Fruit fly (Drosophila melanogaster): ENCODE data around the gene Ubc4.
A peak's percentile ranks its signal among the peaks of the same experiment; 100 is the strongest.

Gene Ubc4

DNA sequence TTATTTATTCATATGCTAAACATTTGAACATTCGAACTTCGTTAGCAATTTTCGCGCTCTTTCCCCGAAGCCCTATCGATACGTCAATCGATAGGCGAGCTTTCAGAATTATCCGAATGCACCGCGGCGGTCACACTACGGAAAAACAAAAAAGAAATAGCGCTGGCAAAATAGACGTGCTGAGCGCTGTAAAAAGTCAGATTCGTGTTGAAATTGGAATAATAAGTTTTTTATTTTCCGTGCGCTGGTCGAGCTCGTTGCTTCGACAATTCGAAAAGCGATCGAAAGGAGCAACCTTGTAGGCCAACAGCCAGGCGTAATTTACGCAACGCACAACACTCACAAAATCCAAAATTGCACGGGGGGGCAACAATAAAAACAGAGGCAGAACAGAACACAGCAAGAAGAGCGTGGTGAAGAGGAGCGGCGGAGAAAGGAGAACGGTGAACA, at the start of gene Ubc4:
Gene Ubc4 (plus strand): TSS at position 144 of the 450 bp plus-strand sequence.
- TF ChIP-seq D1 (tag; optimal IDR thresholded peaks at IDR 0.05): no peak
- TF ChIP-seq CG32121 (GFP tag; IDR thresholded peaks at IDR 0.05): 0 out of 2 replicates have a peak, but pooled peaks have one; percentile 9
- peak; percentile 8 for TF ChIP-seq Snoo (tag; optimal IDR thresholded peaks at IDR 0.05)
- TF ChIP-seq Pif1B (GFP tag; optimal IDR thresholded peaks at IDR 0.05): no peak
- TF ChIP-seq gl (tag; optimal IDR thresholded peaks at IDR 0.05): peak; percentile 40
- TF ChIP-seq CG15710 (tag; optimal IDR thresholded peaks at IDR 0.05): peak; percentile 7
- peak; percentile 26 for TF ChIP-seq EcR (GFP tag; optimal IDR thresholded peaks at IDR 0.05)
- peak; percentile 2 for TF ChIP-seq CG8159 (tag; optimal IDR thresholded peaks at IDR 0.05)
- peak; percentile 39 for TF ChIP-seq Ets98B (GFP tag; IDR thresholded peaks at IDR 0.05)
- TF ChIP-seq CG4496 (GFP tag; IDR thresholded peaks at IDR 0.05): peak; percentile 12; the same call in 1 of the 3 replicates
- TF ChIP-seq CG17806 (tag; optimal IDR thresholded peaks at IDR 0.05): peak; percentile 8

DNA sequence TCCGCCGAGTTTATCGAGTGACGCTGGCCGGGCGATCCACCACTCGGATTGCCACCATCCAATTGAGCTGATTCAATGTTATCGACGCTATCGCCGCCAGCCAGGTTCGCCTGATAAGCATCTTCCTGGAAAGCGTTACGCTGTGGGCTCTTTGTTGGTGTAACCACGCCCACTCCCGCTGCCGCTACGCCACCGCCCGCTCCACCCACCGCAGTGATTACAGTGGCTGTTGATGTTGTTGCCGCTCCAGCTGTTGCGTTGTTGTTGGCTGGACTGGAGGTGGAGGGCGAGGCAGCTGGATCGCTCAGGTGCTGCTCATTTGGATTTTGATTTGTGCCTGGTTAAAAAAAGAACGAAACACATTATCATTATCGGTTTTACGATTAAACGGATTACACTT, 26.8 kb upstream of the Ubc4 start:
- TF ChIP-seq CG13204 (GFP tag; optimal IDR thresholded peaks at IDR 0.05) (peak; percentile 10), rn (GFP tag; IDR thresholded peaks at IDR 0.05) (no peak), Ets98B (GFP tag; IDR thresholded peaks at IDR 0.05) (no peak), CG14655 (GFP tag; optimal IDR thresholded peaks at IDR 0.05) (no peak), CG32121 (GFP tag; IDR thresholded peaks at IDR 0.05) (no peak), CG17806 (tag; optimal IDR thresholded peaks at IDR 0.05) (no peak), Pif1A (GFP tag; optimal IDR thresholded peaks at IDR 0.05) (no peak)

DNA sequence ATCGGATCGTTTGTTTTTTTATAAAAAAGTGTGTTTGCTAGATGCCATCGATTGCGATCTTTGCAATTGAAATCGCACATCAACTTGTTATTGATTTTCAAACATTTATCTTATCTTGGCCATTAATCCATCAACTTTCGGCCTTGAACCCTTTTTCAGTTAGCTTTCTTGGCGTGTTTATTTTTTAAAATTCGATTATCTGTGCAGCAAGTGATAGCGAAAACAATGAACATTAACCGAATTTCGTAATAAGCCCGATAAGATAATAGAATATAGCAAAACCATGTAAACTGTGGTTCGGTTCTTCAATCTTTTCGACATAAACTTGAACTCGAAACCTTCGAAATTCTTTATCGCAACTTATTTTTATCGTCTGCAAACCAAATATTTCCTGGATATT, 23.8 kb upstream of the Ubc4 start:
- TF ChIP-seq CG9948 (tag; optimal IDR thresholded peaks at IDR 0.05): no peak
- TF ChIP-seq Pif1A (GFP tag; optimal IDR thresholded peaks at IDR 0.05): no peak
- no peak for TF ChIP-seq CG10348 (GFP tag; IDR thresholded peaks at IDR 0.05)
- TF ChIP-seq gl (tag; optimal IDR thresholded peaks at IDR 0.05): no peak
- no peak for TF ChIP-seq Ets98B (GFP tag; IDR thresholded peaks at IDR 0.05)
- no peak for TF ChIP-seq fd96Ca (GFP tag; IDR thresholded peaks at IDR 0.05)
- TF ChIP-seq CG15710 (tag; optimal IDR thresholded peaks at IDR 0.05): no peak
- no peak for TF ChIP-seq CG17806 (tag; optimal IDR thresholded peaks at IDR 0.05)
- TF ChIP-seq rn (GFP tag; IDR thresholded peaks at IDR 0.05): no peak
- TF ChIP-seq CG12605 (GFP tag; IDR thresholded peaks at IDR 0.05): no peak
- no peak for TF ChIP-seq CG8301 (tag; optimal IDR thresholded peaks at IDR 0.05)
- no peak for TF ChIP-seq CG14655 (GFP tag; optimal IDR thresholded peaks at IDR 0.05)
- no peak for TF ChIP-seq Pif1B (GFP tag; optimal IDR thresholded peaks at IDR 0.05)
- TF ChIP-seq CG34367 (tag; optimal IDR thresholded peaks at IDR 0.05): no peak

DNA sequence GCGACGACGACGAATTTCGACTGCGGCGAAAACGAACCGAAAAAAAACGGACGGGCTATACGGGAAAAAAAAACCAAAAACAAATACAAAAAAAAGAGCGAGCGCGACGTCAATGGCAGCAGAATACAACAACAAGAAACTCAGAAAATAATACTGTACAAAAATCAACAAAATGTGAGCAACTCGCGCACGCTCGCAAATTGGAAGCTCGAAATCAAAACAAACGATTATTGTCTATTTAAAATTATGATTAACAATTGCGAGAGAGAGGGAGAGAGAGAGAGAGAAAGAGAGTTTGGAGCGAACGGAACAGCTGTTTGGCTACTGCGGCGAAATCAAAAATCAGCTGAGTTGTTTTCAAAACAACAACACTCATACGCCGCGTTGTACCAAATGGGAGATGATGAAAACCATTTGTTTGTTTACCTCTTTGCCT, 22.6 kb upstream of the Ubc4 start:
- peak; percentile 79 for TF ChIP-seq Ets98B (GFP tag; IDR thresholded peaks at IDR 0.05)
- no peak; the same call in 1 of the 3 replicates for TF ChIP-seq fd96Ca (GFP tag; IDR thresholded peaks at IDR 0.05)
- TF ChIP-seq CG9948 (tag; optimal IDR thresholded peaks at IDR 0.05): no peak
- TF ChIP-seq Snoo (tag; optimal IDR thresholded peaks at IDR 0.05): peak; percentile 84
- TF ChIP-seq CG34367 (tag; optimal IDR thresholded peaks at IDR 0.05): no peak
- peak; percentile 88 for TF ChIP-seq CG4496 (GFP tag; IDR thresholded peaks at IDR 0.05)
- TF ChIP-seq rn (GFP tag; IDR thresholded peaks at IDR 0.05): 0 out of 2 replicates have a peak, but pooled peaks have one; percentile 14
- TF ChIP-seq EcR (GFP tag; optimal IDR thresholded peaks at IDR 0.05): no peak
- no peak for TF ChIP-seq CG17806 (tag; optimal IDR thresholded peaks at IDR 0.05)
- peak; percentile 66 for TF ChIP-seq Pif1A (GFP tag; optimal IDR thresholded peaks at IDR 0.05)
- TF ChIP-seq CG13204 (GFP tag; optimal IDR thresholded peaks at IDR 0.05): no peak
- TF ChIP-seq CG8159 (tag; optimal IDR thresholded peaks at IDR 0.05): no peak
- TF ChIP-seq CG8301 (tag; optimal IDR thresholded peaks at IDR 0.05): no peak
- no peak for TF ChIP-seq CG15710 (tag; optimal IDR thresholded peaks at IDR 0.05)
- no peak for TF ChIP-seq D1 (tag; optimal IDR thresholded peaks at IDR 0.05)
- TF ChIP-seq CG32121 (GFP tag; IDR thresholded peaks at IDR 0.05): peak; percentile 73
- TF ChIP-seq gl (tag; optimal IDR thresholded peaks at IDR 0.05): no peak
- no peak for TF ChIP-seq CG10348 (GFP tag; IDR thresholded peaks at IDR 0.05)
- peak; percentile 55 for TF ChIP-seq CG14655 (GFP tag; optimal IDR thresholded peaks at IDR 0.05)
- TF ChIP-seq Pif1B (GFP tag; optimal IDR thresholded peaks at IDR 0.05): peak; percentile 17
- TF ChIP-seq CG12605 (GFP tag; IDR thresholded peaks at IDR 0.05): peak; percentile 91

DNA sequence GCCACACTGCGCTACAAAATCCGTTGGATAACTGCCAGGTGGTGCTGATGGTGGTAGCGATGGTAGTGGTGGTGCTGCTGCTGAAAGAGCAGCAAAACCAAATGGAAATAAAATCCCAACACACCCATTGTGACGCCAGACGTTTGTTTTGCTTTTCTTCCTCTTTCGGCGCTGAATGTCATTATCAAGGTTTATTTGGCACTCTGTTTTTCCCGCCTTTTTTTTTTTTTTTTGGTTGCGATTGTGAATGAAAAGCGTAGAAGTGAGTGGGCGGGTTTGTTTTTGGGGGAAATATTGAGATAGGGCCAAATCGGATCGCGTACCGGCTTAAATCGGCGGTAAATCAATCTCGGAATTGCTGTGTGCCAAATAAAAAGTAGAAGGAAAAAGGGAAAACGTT, 20.9 kb upstream of the Ubc4 start:
- TF ChIP-seq fd96Ca (GFP tag; IDR thresholded peaks at IDR 0.05) (no peak), CG8159 (tag; optimal IDR thresholded peaks at IDR 0.05) (no peak), D1 (tag; optimal IDR thresholded peaks at IDR 0.05) (no peak), CG10348 (GFP tag; IDR thresholded peaks at IDR 0.05) (no peak), CG4496 (GFP tag; IDR thresholded peaks at IDR 0.05) (no peak), CG17806 (tag; optimal IDR thresholded peaks at IDR 0.05) (no peak), Pif1A (GFP tag; optimal IDR thresholded peaks at IDR 0.05) (no peak), Ets98B (GFP tag; IDR thresholded peaks at IDR 0.05) (no peak), CG9948 (tag; optimal IDR thresholded peaks at IDR 0.05) (no peak), CG34367 (tag; optimal IDR thresholded peaks at IDR 0.05) (no peak), CG12605 (GFP tag; IDR thresholded peaks at IDR 0.05) (no peak), CG14655 (GFP tag; optimal IDR thresholded peaks at IDR 0.05) (no peak), CG8301 (tag; optimal IDR thresholded peaks at IDR 0.05) (no peak), CG15710 (tag; optimal IDR thresholded peaks at IDR 0.05) (no peak)

DNA sequence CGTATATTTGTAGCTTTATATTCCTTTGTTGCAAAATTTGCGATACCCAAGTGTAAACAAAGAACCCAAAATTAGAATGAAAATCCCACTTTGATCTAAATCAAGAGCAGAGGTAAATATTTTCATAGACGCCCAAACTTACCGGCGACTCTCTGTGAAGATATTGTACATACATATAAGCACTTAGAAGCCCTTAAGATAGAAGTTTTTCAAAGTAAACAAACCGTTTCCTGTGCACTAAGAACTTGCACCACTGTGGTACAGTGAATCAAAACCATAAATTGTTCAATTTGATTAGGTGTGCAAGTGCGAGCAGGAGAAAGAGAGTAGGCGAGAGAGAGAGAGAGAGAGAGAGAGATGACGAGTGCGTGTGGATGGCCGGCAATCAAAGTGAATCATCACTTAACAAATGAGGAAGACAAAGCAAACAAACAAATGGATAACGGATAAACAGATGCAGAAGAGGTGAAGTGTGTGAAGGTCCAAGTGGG, 20.1 kb upstream of the Ubc4 start:
- TF ChIP-seq rn (GFP tag; IDR thresholded peaks at IDR 0.05) (no peak), CG12605 (GFP tag; IDR thresholded peaks at IDR 0.05) (no peak), CG13204 (GFP tag; optimal IDR thresholded peaks at IDR 0.05) (no peak), Ets98B (GFP tag; IDR thresholded peaks at IDR 0.05) (no peak), CG17806 (tag; optimal IDR thresholded peaks at IDR 0.05) (peak; percentile 3), CG34367 (tag; optimal IDR thresholded peaks at IDR 0.05) (no peak), gl (tag; optimal IDR thresholded peaks at IDR 0.05) (no peak), EcR (GFP tag; optimal IDR thresholded peaks at IDR 0.05) (peak; percentile 85), CG8301 (tag; optimal IDR thresholded peaks at IDR 0.05) (peak; percentile 16), Pif1B (GFP tag; optimal IDR thresholded peaks at IDR 0.05) (peak; percentile 20), CG32121 (GFP tag; IDR thresholded peaks at IDR 0.05) (no peak), fd96Ca (GFP tag; IDR thresholded peaks at IDR 0.05) (no peak), CG14655 (GFP tag; optimal IDR thresholded peaks at IDR 0.05) (no peak), CG8159 (tag; optimal IDR thresholded peaks at IDR 0.05) (no peak), CG9948 (tag; optimal IDR thresholded peaks at IDR 0.05) (no peak), CG4496 (GFP tag; IDR thresholded peaks at IDR 0.05) (no peak), Pif1A (GFP tag; optimal IDR thresholded peaks at IDR 0.05) (peak; percentile 43), CG10348 (GFP tag; IDR thresholded peaks at IDR 0.05) (no peak), D1 (tag; optimal IDR thresholded peaks at IDR 0.05) (no peak), Snoo (tag; optimal IDR thresholded peaks at IDR 0.05) (no peak), CG15710 (tag; optimal IDR thresholded peaks at IDR 0.05) (no peak)
